Worm (Caenorhabditis elegans) whole organism, young adult: ENCODE measurements around the gene peli-1.

Experiments
- B0035.1 ChIP-seq: sonication (generic microtip); optimal IDR thresholded peaks from 2 replicates; lab custom pipeline; 2016; ENCODE audit warnings: missing genetic modification characterization, mild to moderate bottlenecking, missing compliant biosample characterization, missing genotype, missing genetic modification reagents
- F10E7.11 ChIP-seq: sonication (generic microtip); optimal IDR thresholded peaks from 2 replicates; lab custom pipeline; 2017; ENCODE audit warnings: mild to moderate bottlenecking, missing genetic modification characterization, moderate library complexity, missing compliant biosample characterization
- F22D6.2 ChIP-seq: sonication (generic microtip); optimal IDR thresholded peaks from 2 replicates; lab custom pipeline; 2016; ENCODE audit warnings: mild to moderate bottlenecking, missing genetic modification characterization, missing compliant biosample characterization
- F23B12.7 ChIP-seq: sonication (generic microtip); optimal IDR thresholded peaks from 2 replicates; lab custom pipeline; 2017; ENCODE audit warnings: missing genetic modification characterization, mild to moderate bottlenecking, missing compliant biosample characterization, antibody characterized with exemption, moderate library complexity; ENCODE audit not compliant: insufficient read depth
- F39B2.1 ChIP-seq: fragments of 200-800 bp; sonication (Bioruptor generic); IDR thresholded peaks from 2 replicates; pipeline ENCODE4 v1.3.6; 2022; ENCODE audit warnings: missing genetic modification reagents, missing genetic modification characterization, missing compliant biosample characterization
- F57A8.1 ChIP-seq: fragments of 200-800 bp; sonication (Bioruptor generic); optimal IDR thresholded peaks from 2 replicates; lab custom pipeline; 2018; ENCODE audit warnings: mild to moderate bottlenecking, missing genetic modification characterization, moderate library complexity, missing compliant biosample characterization
- K11D2.4 ChIP-seq: fragments of 200-800 bp; sonication (Bioruptor generic); IDR thresholded peaks from 2 replicates; pipeline ENCODE4 v1.3.6; 2022; ENCODE audit warnings: missing genetic modification reagents, missing genetic modification characterization, missing compliant biosample characterization
- T26A5.8 ChIP-seq: sonication (generic microtip); optimal IDR thresholded peaks from 2 replicates; lab custom pipeline; 2016; ENCODE audit warnings: missing genetic modification characterization, missing compliant biosample characterization
- Y67H2A.10 ChIP-seq: fragments of 200-800 bp; sonication (Bioruptor generic); conservative IDR thresholded peaks from 2 replicates; pipeline ENCODE4 v1.3.6; 2022; ENCODE audit warnings: missing genetic modification reagents, missing genetic modification characterization, missing compliant biosample characterization
- akir-1 ChIP-seq: fragments of 200-800 bp; sonication (Bioruptor generic); optimal IDR thresholded peaks from 2 replicates; lab custom pipeline; 2018; ENCODE audit warnings: mild to moderate bottlenecking, missing genetic modification characterization, moderate library complexity, missing compliant biosample characterization
- ama-1 ChIP-seq, 3 experiments: fragments of 150-350 bp in 1 of 3; sonication (generic microtip) in 2 of 3; optimal IDR thresholded peaks; 2 replicates each; lab custom pipeline; 2014 to 2018; ENCODE audit warnings: missing biosample characterization in 2 of 3, missing genetic modification characterization in 2 of 3, missing genetic modification reagents in 2 of 3
- aptf-3 ChIP-seq: fragments of 200-800 bp; sonication (Bioruptor generic); IDR thresholded peaks from 2 replicates; pipeline ENCODE4 v1.3.6; 2022; ENCODE audit warnings: missing genetic modification characterization, missing compliant biosample characterization
- attf-3 ChIP-seq: fragments of 200-800 bp; sonication (Bioruptor generic); conservative IDR thresholded peaks from 2 replicates; pipeline ENCODE4 v1.3.6; 2022; ENCODE audit warnings: missing genetic modification reagents, missing genetic modification characterization, missing compliant biosample characterization
- attf-6 ChIP-seq: fragments of 200-800 bp; sonication (Bioruptor generic); IDR thresholded peaks from 2 replicates; pipeline ENCODE4 v1.3.6; 2022; ENCODE audit warnings: missing genetic modification reagents, missing genetic modification characterization, missing compliant biosample characterization
- bed-1 ChIP-seq: fragments of 200-800 bp; sonication (Bioruptor generic); IDR thresholded peaks from 2 replicates; pipeline ENCODE4 v1.3.6; 2022; ENCODE audit warnings: missing genetic modification reagents, missing genetic modification characterization, missing compliant biosample characterization
- ceh-27 ChIP-seq: fragments of 200-800 bp; sonication (Bioruptor generic); optimal IDR thresholded peaks from 2 replicates; lab custom pipeline; 2018; ENCODE audit warnings: mild to moderate bottlenecking, missing genetic modification characterization, moderate library complexity, missing compliant biosample characterization
- ceh-40 ChIP-seq: fragments of 200-800 bp; sonication (Bioruptor generic); IDR thresholded peaks from 2 replicates; pipeline ENCODE4 v1.3.6; 2022; ENCODE audit warnings: missing genetic modification characterization, missing compliant biosample characterization
- ceh-58 ChIP-seq: fragments of 200-800 bp; sonication (Bioruptor generic); IDR thresholded peaks from 2 replicates; pipeline ENCODE4 v1.3.6; 2022; ENCODE audit warnings: missing genetic modification characterization, missing compliant biosample characterization
- dpff-1 ChIP-seq: sonication (generic microtip); optimal IDR thresholded peaks from 2 replicates; lab custom pipeline; 2017; ENCODE audit warnings: mild to moderate bottlenecking, missing genetic modification characterization, missing compliant biosample characterization
- gei-17 ChIP-seq: fragments of 200-800 bp; sonication (Bioruptor generic); optimal IDR thresholded peaks from 2 replicates; lab custom pipeline; 2018; ENCODE audit warnings: mild to moderate bottlenecking, missing genetic modification characterization, missing compliant biosample characterization
- him-1 ChIP-seq: sonication (generic microtip); optimal IDR thresholded peaks from 2 replicates; lab custom pipeline; 2016; ENCODE audit warnings: missing genotype, missing genetic modification reagents, missing genetic modification characterization, missing compliant biosample characterization
- hmg-20 ChIP-seq: fragments of 200-800 bp; sonication (Bioruptor generic); IDR thresholded peaks from 2 replicates; pipeline ENCODE4 v1.3.6; 2022; ENCODE audit warnings: missing genetic modification reagents, missing genetic modification characterization, missing compliant biosample characterization
- hrde-1 ChIP-seq: sonication (generic microtip); optimal IDR thresholded peaks from 2 replicates; lab custom pipeline; 2016; ENCODE audit warnings: missing genetic modification characterization, mild to moderate bottlenecking, missing compliant biosample characterization, moderate library complexity, missing genotype, missing genetic modification reagents, borderline replicate concordance
- let-526 ChIP-seq: fragments of 200-800 bp; sonication (Bioruptor generic); IDR thresholded peaks from 2 replicates; pipeline ENCODE4 v1.3.6; 2022; ENCODE audit warnings: missing genetic modification reagents, missing genetic modification characterization, missing compliant biosample characterization
- let-607 ChIP-seq, 2 experiments: fragments of 200-800 bp in 1 of 2; sonication (Bioruptor generic) in 1 of 2; sonication (generic microtip) in 1 of 2; optimal IDR thresholded peaks; 2 replicates each; lab custom pipeline; 2016 to 2018; ENCODE audit warnings: mild to moderate bottlenecking in 2 of 2, missing compliant biosample characterization in 2 of 2, missing genetic modification characterization in 2 of 2, moderate library complexity in 2 of 2, missing genotype in 1 of 2
- lin-26 ChIP-seq: fragments of 200-800 bp; sonication (Bioruptor generic); IDR thresholded peaks from 2 replicates; pipeline ENCODE4 v1.3.6; 2022; ENCODE audit warnings: missing genetic modification reagents, missing genetic modification characterization, missing compliant biosample characterization
- lin-54 ChIP-seq: fragments of 200-800 bp; sonication (Bioruptor generic); optimal IDR thresholded peaks from 2 replicates; lab custom pipeline; 2018; ENCODE audit warnings: mild to moderate bottlenecking, missing genetic modification characterization, missing compliant biosample characterization
- lir-1 ChIP-seq: fragments of 200-800 bp; sonication (Bioruptor generic); conservative IDR thresholded peaks from 2 replicates; pipeline ENCODE4 v1.3.6; 2022; ENCODE audit warnings: missing genetic modification reagents, missing genetic modification characterization, missing compliant biosample characterization
- madf-8 ChIP-seq: fragments of 200-800 bp; sonication (Bioruptor generic); conservative IDR thresholded peaks from 2 replicates; pipeline ENCODE4 v1.3.6; 2022; ENCODE audit warnings: missing genetic modification reagents, missing genetic modification characterization, missing compliant biosample characterization
- mes-4 ChIP-seq: sonication (generic microtip); optimal IDR thresholded peaks from 2 replicates; lab custom pipeline; 2016; ENCODE audit warnings: missing genotype, missing genetic modification characterization, missing compliant biosample characterization
- mxl-1 ChIP-seq: sonication (generic microtip); optimal IDR thresholded peaks from 2 replicates; lab custom pipeline; 2016; ENCODE audit warnings: missing genetic modification characterization, missing compliant biosample characterization
- nhr-120 ChIP-seq: fragments of 200-800 bp; sonication (Bioruptor generic); IDR thresholded peaks from 2 replicates; pipeline ENCODE4 v1.3.6; 2022; ENCODE audit warnings: missing genetic modification characterization, missing compliant biosample characterization
- nhr-27 ChIP-seq: fragments of 200-800 bp; sonication (Bioruptor generic); optimal IDR thresholded peaks from 2 replicates; lab custom pipeline; 2018; ENCODE audit warnings: mild to moderate bottlenecking, missing genetic modification characterization, moderate library complexity, missing compliant biosample characterization
- nhr-80 ChIP-seq: sonication (generic microtip); optimal IDR thresholded peaks from 2 replicates; lab custom pipeline; 2016; ENCODE audit warnings: missing genetic modification characterization, missing compliant biosample characterization
- nhr-90 ChIP-seq: sonication (generic microtip); optimal IDR thresholded peaks from 2 replicates; lab custom pipeline; 2016; ENCODE audit warnings: missing genotype, mild to moderate bottlenecking, missing genetic modification characterization, missing compliant biosample characterization
- pbrm-1 ChIP-seq: fragments of 200-800 bp; sonication (Bioruptor generic); IDR thresholded peaks from 2 replicates; pipeline ENCODE4 v1.3.6; 2022; ENCODE audit warnings: missing genetic modification reagents, missing genetic modification characterization, missing compliant biosample characterization
- rcor-1 ChIP-seq: fragments of 200-800 bp; sonication (Bioruptor generic); IDR thresholded peaks from 2 replicates; pipeline ENCODE4 v1.3.6; 2022; ENCODE audit warnings: missing genetic modification reagents, missing genetic modification characterization, missing compliant biosample characterization
- sdz-38 ChIP-seq: sonication (generic microtip); optimal IDR thresholded peaks from 2 replicates; lab custom pipeline; 2016; ENCODE audit warnings: missing genotype, missing genetic modification characterization, missing compliant biosample characterization
- sea-2 ChIP-seq: fragments of 200-800 bp; sonication (Bioruptor generic); IDR thresholded peaks from 2 replicates; pipeline ENCODE4 v1.3.6; 2022; ENCODE audit warnings: missing genetic modification characterization, missing compliant biosample characterization
- snpc-1.1 ChIP-seq: sonication (generic microtip); optimal IDR thresholded peaks from 2 replicates; lab custom pipeline; 2017; ENCODE audit warnings: missing genetic modification characterization, mild to moderate bottlenecking, missing compliant biosample characterization, antibody characterized with exemption, moderate library complexity, missing genotype, missing genetic modification reagents; ENCODE audit not compliant: insufficient read depth
- snpc-1.3 ChIP-seq: sonication (generic microtip); optimal IDR thresholded peaks from 2 replicates; lab custom pipeline; 2017; ENCODE audit warnings: missing genetic modification characterization, mild to moderate bottlenecking, missing compliant biosample characterization, antibody characterized with exemption, moderate library complexity, missing genotype, missing genetic modification reagents; ENCODE audit not compliant: insufficient read depth
- sptf-2 ChIP-seq: fragments of 200-800 bp; sonication (Bioruptor generic); optimal IDR thresholded peaks from 2 replicates; lab custom pipeline; 2018; ENCODE audit warnings: mild to moderate bottlenecking, missing genetic modification characterization, missing compliant biosample characterization
- tbp1 ChIP-seq: fragments of 200-800 bp; sonication (Bioruptor generic); optimal IDR thresholded peaks from 2 replicates; lab custom pipeline; 2018; ENCODE audit warnings: mild to moderate bottlenecking, missing genetic modification characterization, missing compliant biosample characterization
- tbx-9 ChIP-seq: sonication (generic microtip); optimal IDR thresholded peaks from 2 replicates; lab custom pipeline; 2016; ENCODE audit warnings: borderline replicate concordance, missing genetic modification characterization, inconsistent platforms, missing compliant biosample characterization
- tlf-1 ChIP-seq: fragments of 200-800 bp; sonication (Bioruptor generic); optimal IDR thresholded peaks from 2 replicates; lab custom pipeline; 2018; ENCODE audit warnings: mild to moderate bottlenecking, missing genetic modification characterization, missing compliant biosample characterization
- ztf-25 ChIP-seq: fragments of 200-800 bp; sonication (Bioruptor generic); IDR thresholded peaks from 2 replicates; pipeline ENCODE4 v1.3.6; 2022; ENCODE audit warnings: missing genetic modification reagents, missing genetic modification characterization, missing compliant biosample characterization
- ztf-26 ChIP-seq: sonication (generic microtip); optimal IDR thresholded peaks from 2 replicates; lab custom pipeline; 2017; ENCODE audit warnings: missing genetic modification characterization, missing compliant biosample characterization

peli-1 gene

ce11 chrV:5717237-5717935, 11.8 kb downstream of the peli-1 start, which contains the start of gene rga-3 (continued):
- TF ChIP-seq attf-6 (GFP tag; lab: Robert Waterston, UW) (peak; percentile 74; the same call in 1 of the 2 replicates), mxl-1 (tag; lab: Kevin White, UChicago) (no peak), tbp1 (peak; percentile 72), ztf-26 (no peak), lin-54 (peak; percentile 93), gei-17 (GFP tag; lab: Kevin White, UChicago) (no peak), madf-8 (peak; percentile 97), ama-1 (optimal IDR thresholded peaks at IDR 0.05; lab: Kevin White, UChicago) (no peak), ama-1 (GFP tag; optimal IDR thresholded peaks at IDR 0.05; lab: Kevin White, UChicago) (peak in 1 of 2 experiments; percentile 10), tlf-1 (GFP tag; lab: Kevin White, UChicago) (peak; percentile 91), sea-2 (GFP tag; lab: Robert Waterston, UW) (no peak), nhr-80 (tag; lab: Kevin White, UChicago) (no peak), F22D6.2 (tag; lab: Kevin White, UChicago) (no peak), mes-4 (tag; lab: Kevin White, UChicago) (no peak), hrde-1 (tag; lab: Kevin White, UChicago) (peak; percentile 59), rcor-1 (GFP tag; lab: Robert Waterston, UW) (peak; percentile 93), T26A5.8 (tag; lab: Kevin White, UChicago) (no peak), lir-1 (GFP tag; lab: Robert Waterston, UW) (no peak; the same call in 1 of the 2 replicates), nhr-90 (tag; lab: Kevin White, UChicago) (no peak), tbx-9 (tag; lab: Kevin White, UChicago) (no peak), F39B2.1 (GFP tag; lab: Robert Waterston, UW) (no peak), F10E7.11 (tag; lab: Kevin White, UChicago) (no peak), ceh-40 (GFP tag; lab: Robert Waterston, UW) (no peak), snpc-1.3 (tag; lab: Kevin White, UChicago) (peak; percentile 93), F23B12.7 (tag; lab: Kevin White, UChicago) (peak; percentile 49), aptf-3 (GFP tag; lab: Robert Waterston, UW) (no peak), sdz-38 (tag; lab: Kevin White, UChicago) (no peak), F57A8.1 (no peak), nhr-27 (no peak), ztf-25 (GFP tag; lab: Robert Waterston, UW) (0 out of 2 replicates have a peak, but pooled peaks have one; percentile 34), pbrm-1 (GFP tag; lab: Robert Waterston, UW) (peak; percentile 78), hmg-20 (GFP tag; lab: Robert Waterston, UW) (no peak), attf-3 (GFP tag; lab: Robert Waterston, UW) (peak; percentile 86), B0035.1 (no peak), let-526 (GFP tag; lab: Robert Waterston, UW) (no peak), K11D2.4 (GFP tag; lab: Robert Waterston, UW) (no peak), akir-1 (no peak), ceh-58 (no peak), snpc-1.1 (tag; lab: Kevin White, UChicago) (peak; percentile 82), sptf-2 (GFP tag; lab: Kevin White, UChicago) (no peak), let-607 (tag; optimal IDR thresholded peaks at IDR 0.05; lab: Kevin White, UChicago) (no peak), lin-26 (GFP tag; lab: Robert Waterston, UW) (no peak), dpff-1 (no peak), him-1 (peak; percentile 91), Y67H2A.10 (GFP tag; lab: Robert Waterston, UW) (0 out of 2 replicates have a peak, but pooled peaks have one; percentile 23), nhr-120 (GFP tag; lab: Robert Waterston, UW) (no peak), ceh-27 (GFP tag; lab: Kevin White, UChicago) (no peak), bed-1 (GFP tag; lab: Robert Waterston, UW) (no peak)
